Worm (Caenorhabditis elegans): ENCODE data around the gene chw-1.

DNA sequence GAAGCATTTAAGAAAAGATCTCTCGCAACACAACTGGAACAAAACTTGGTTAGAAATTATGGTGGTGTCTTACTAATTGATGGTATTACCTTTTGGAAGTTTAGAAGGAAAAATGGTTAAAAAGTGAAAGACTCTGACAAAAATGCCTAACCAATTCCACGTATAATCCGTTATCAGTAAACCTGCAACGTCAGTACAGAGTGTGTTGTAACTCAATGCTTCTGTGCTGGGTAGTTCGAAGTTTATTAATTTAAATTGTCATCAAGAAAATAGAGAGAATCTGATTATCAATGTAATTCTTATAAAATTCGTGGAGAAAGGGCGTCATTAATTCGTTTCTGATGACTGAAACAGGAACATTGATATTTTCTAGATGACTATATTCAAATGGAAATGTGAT lies 26.9 kb upstream of the chw-1 start:
- no peak for TF ChIP-seq ceh-19 (GFP tag; optimal IDR thresholded peaks at IDR 0.05)
- TF ChIP-seq nfya-1 (tag; optimal IDR thresholded peaks at IDR 0.05) = no peak
- TF ChIP-seq F13H6.1 (tag; optimal IDR thresholded peaks at IDR 0.05) = no peak
- no peak for TF ChIP-seq T23F11.4 (GFP tag; optimal IDR thresholded peaks at IDR 0.05)
- no peak for TF ChIP-seq unc-3 (GFP tag; conservative IDR thresholded peaks at IDR 0.05)
- TF ChIP-seq unc-3 (tag; optimal IDR thresholded peaks at IDR 0.05) = no peak
- no peak for TF ChIP-seq unc-55 (GFP tag; optimal IDR thresholded peaks at IDR 0.05)
- TF ChIP-seq fkh-6 (tag; optimal IDR thresholded peaks at IDR 0.05) = no peak
- no peak for TF ChIP-seq Y22D7AL.16 (tag; optimal IDR thresholded peaks at IDR 0.05)
- TF ChIP-seq ets-4 (tag; optimal IDR thresholded peaks at IDR 0.05) = no peak
- TF ChIP-seq pax-1 (tag; optimal IDR thresholded peaks at IDR 0.05) = no peak
- no peak for TF ChIP-seq lin-11 (tag; optimal IDR thresholded peaks at IDR 0.05)
- no peak for TF ChIP-seq ref-2 (tag; optimal IDR thresholded peaks at IDR 0.05)
